Fruit fly (Drosophila melanogaster): Measurements from ENCODE around the gene CG46460.

The CG46460 gene

dm6 chr3L:4259102-4259558 is 32.0 kb upstream of the CG46460 start, which contains the start of the genes CG15011 and CG1309:
CG15011 (minus strand) TSS chr3L:4259152.
CG1309 (plus strand) TSS chr3L:4259430.
- TF ChIP-seq CG9139 (GFP tag; optimal IDR thresholded peaks at IDR 0.05): no peak
- peak; percentile 70 for TF ChIP-seq Sox15 (GFP tag; optimal IDR thresholded peaks at IDR 0.05)
- peak; percentile 83 for TF ChIP-seq pdm3 (GFP tag; optimal IDR thresholded peaks at IDR 0.05)
- TF ChIP-seq Eip75B (GFP tag; optimal IDR thresholded peaks at IDR 0.05): peak; percentile 86
- peak; percentile 58; the same call in 1 of the 2 replicates for TF ChIP-seq Gug (GFP tag; IDR thresholded peaks at IDR 0.05)
- peak; percentile 65 for TF ChIP-seq Lpt (GFP tag; optimal IDR thresholded peaks at IDR 0.05)
- peak; percentile 87 for TF ChIP-seq CG10631 (GFP tag; optimal IDR thresholded peaks at IDR 0.05)
- peak; percentile 66 for TF ChIP-seq CG10669 (GFP tag; optimal IDR thresholded peaks at IDR 0.05)
- peak; percentile 86 for TF ChIP-seq cyc (GFP tag; optimal IDR thresholded peaks at IDR 0.05)
- TF ChIP-seq dac (GFP tag; optimal IDR thresholded peaks at IDR 0.05): peak; percentile 61
- no peak; the same call in 1 of the 2 replicates for TF ChIP-seq CG15336 (GFP tag; IDR thresholded peaks at IDR 0.05)
- TF ChIP-seq CG31627 (GFP tag; optimal IDR thresholded peaks at IDR 0.05): peak; percentile 89
- TF ChIP-seq salr (GFP tag; optimal IDR thresholded peaks at IDR 0.05): peak; percentile 41 to 47
- TF ChIP-seq CG8632 (GFP tag; optimal IDR thresholded peaks at IDR 0.05): peak; percentile 69
- TF ChIP-seq Ets21C (GFP tag; optimal IDR thresholded peaks at IDR 0.05): peak; percentile 83
- peak; percentile 85 for TF ChIP-seq CG3032 (tag; optimal IDR thresholded peaks at IDR 0.05)
- TF ChIP-seq CG4318 (GFP tag; optimal IDR thresholded peaks at IDR 0.05): no peak
- TF ChIP-seq esn (GFP tag; optimal IDR thresholded peaks at IDR 0.05): peak; percentile 89
- TF ChIP-seq CG11902 (GFP tag; optimal IDR thresholded peaks at IDR 0.05): peak; percentile 68
- peak; percentile 76 for TF ChIP-seq CG34406 (GFP tag; optimal IDR thresholded peaks at IDR 0.05)
- TF ChIP-seq CG6163 (GFP tag; IDR thresholded peaks at IDR 0.05): peak; percentile 34; the same call in 1 of the 3 replicates
- TF ChIP-seq CG6808 (GFP tag; optimal IDR thresholded peaks at IDR 0.05): peak; percentile 66
- peak; percentile 72 for TF ChIP-seq CG6792 (GFP tag; optimal IDR thresholded peaks at IDR 0.05)
- TF ChIP-seq CG3919 (GFP tag; optimal IDR thresholded peaks at IDR 0.05): peak; percentile 83
- TF ChIP-seq Hr38 (GFP tag; optimal IDR thresholded peaks at IDR 0.05): peak; percentile 24
- TF ChIP-seq fd59A (GFP tag; optimal IDR thresholded peaks at IDR 0.05): peak; percentile 57
- TF ChIP-seq Sox14 (GFP tag; optimal IDR thresholded peaks at IDR 0.05): peak; percentile 86
- TF ChIP-seq achi (GFP tag; optimal IDR thresholded peaks at IDR 0.05): peak; percentile 82
- peak; percentile 86 for TF ChIP-seq dsx (GFP tag; optimal IDR thresholded peaks at IDR 0.05; ENCODE audit: poor library complexity, severe bottlenecking)
- peak; percentile 69 for TF ChIP-seq fkh (GFP tag; optimal IDR thresholded peaks at IDR 0.05)
- peak; percentile 89 for TF ChIP-seq Hr39 (GFP tag; optimal IDR thresholded peaks at IDR 0.05)
- peak; percentile 33; the same call in 1 of the 3 replicates for TF ChIP-seq CG8119 (GFP tag; IDR thresholded peaks at IDR 0.05)
- TF ChIP-seq svp (GFP tag): peak; percentile 99
- TF ChIP-seq CG8319 (GFP tag; optimal IDR thresholded peaks at IDR 0.05): peak; percentile 67
- peak; percentile 85 for TF ChIP-seq lz (GFP tag; optimal IDR thresholded peaks at IDR 0.05)
- TF ChIP-seq CG32006 (GFP tag; optimal IDR thresholded peaks at IDR 0.05): peak; percentile 75
- TF ChIP-seq Eip93F (GFP tag; optimal IDR thresholded peaks at IDR 0.05): peak; percentile 7
- TF ChIP-seq CG1621 (tag; optimal IDR thresholded peaks at IDR 0.05): peak; percentile 51
- peak; percentile 49 to 75 for TF ChIP-seq ss (GFP tag; optimal IDR thresholded peaks at IDR 0.05)
- TF ChIP-seq net (GFP tag; optimal IDR thresholded peaks at IDR 0.05): peak; percentile 60
- no peak for TF ChIP-seq Sox102F (GFP tag; optimal IDR thresholded peaks at IDR 0.05)
- no peak for TF ChIP-seq Smox (GFP tag; optimal IDR thresholded peaks at IDR 0.05)
- peak; percentile 79 for TF ChIP-seq Ets96B (tag; optimal IDR thresholded peaks at IDR 0.05)
- peak; percentile 26 for TF ChIP-seq CG7368 (GFP tag; optimal IDR thresholded peaks at IDR 0.05)
- peak; percentile 82 for TF ChIP-seq topi (GFP tag; optimal IDR thresholded peaks at IDR 0.05)
- TF ChIP-seq CG6854 (GFP tag; optimal IDR thresholded peaks at IDR 0.05): peak; percentile 1
- TF ChIP-seq Blimp-1 (GFP tag; optimal IDR thresholded peaks at IDR 0.05): peak; percentile 32
- TF ChIP-seq OdsH (GFP tag; optimal IDR thresholded peaks at IDR 0.05): peak; percentile 83
- no peak for TF ChIP-seq vri (GFP tag; optimal IDR thresholded peaks at IDR 0.05)
- no peak for TF ChIP-seq CG6276 (GFP tag; optimal IDR thresholded peaks at IDR 0.05)
- peak; percentile 83 for TF ChIP-seq Met (GFP tag; optimal IDR thresholded peaks at IDR 0.05)
- TF ChIP-seq Hr4 (GFP tag; optimal IDR thresholded peaks at IDR 0.05): peak; percentile 84
